Worm (Caenorhabditis elegans) whole organism, L2 larva: ENCODE measurements around the gene F02H6.6.

Source experiments
- blmp-1 ChIP-seq: sonication (generic microtip); optimal IDR thresholded peaks from 2 replicates; lab custom pipeline; 2017; ENCODE audit warnings: missing genetic modification characterization, mild to moderate bottlenecking, missing compliant biosample characterization, antibody characterized with exemption, moderate library complexity; ENCODE audit not compliant: insufficient read depth
- lin-39 ChIP-seq: fragments of 150-350 bp; optimal IDR thresholded peaks from 2 replicates; lab custom pipeline; 2014; ENCODE audit warnings: missing biosample characterization, missing genetic modification reagents, missing genetic modification characterization
- skn-1 ChIP-seq: sonication (generic microtip); optimal IDR thresholded peaks from 2 replicates; lab custom pipeline; 2017; ENCODE audit warnings: missing biosample characterization, missing genetic modification characterization

ce11 chrIV:14257528-14257927, 26.8 kb upstream of the F02H6.6 start:
- TF ChIP-seq lin-39 (tag; lab: Kevin White, UChicago) (no peak), blmp-1 (no peak), skn-1 (tag; lab: Kevin White, UChicago) (no peak)
